Fruit fly (Drosophila melanogaster): ENCODE data around the gene Bub1.

Bub1 gene

dm6 chr2L:5278309-5279130 is at the start of gene Bub1, which contains the start of gene Nin:
TSS of gene Bub1 (plus strand) at chr2L:5278865.
TSS of gene Nin (minus strand) at chr2L:5278548.
- no peak for TF ChIP-seq h (optimal IDR thresholded peaks at IDR 0.05)
- no peak for TF ChIP-seq Sin3A (optimal IDR thresholded peaks at IDR 0.05)
- TF ChIP-seq ttk (optimal IDR thresholded peaks at IDR 0.05), result no peak
- TF ChIP-seq psq (optimal IDR thresholded peaks at IDR 0.05), result no peak
- no peak for TF ChIP-seq Myc (optimal IDR thresholded peaks at IDR 0.05)
- TF ChIP-seq insv (optimal IDR thresholded peaks at IDR 0.05), result no peak

dm6 chr2L:5229239-5229638 is 49.4 kb upstream of the Bub1 start:
- no peak for TF ChIP-seq psq (optimal IDR thresholded peaks at IDR 0.05)
- TF ChIP-seq insv (optimal IDR thresholded peaks at IDR 0.05), result no peak
- no peak for TF ChIP-seq Sin3A (optimal IDR thresholded peaks at IDR 0.05)
- no peak for TF ChIP-seq h (optimal IDR thresholded peaks at IDR 0.05)
- no peak for TF ChIP-seq Myc (optimal IDR thresholded peaks at IDR 0.05)
- no peak for TF ChIP-seq ttk (optimal IDR thresholded peaks at IDR 0.05)

- no peak for TF ChIP-seq Myc (optimal IDR thresholded peaks at IDR 0.05)
- TF ChIP-seq ttk (optimal IDR thresholded peaks at IDR 0.05), result no peak
- no peak for TF ChIP-seq Sin3A (optimal IDR thresholded peaks at IDR 0.05)
- no peak for TF ChIP-seq psq (optimal IDR thresholded peaks at IDR 0.05)
- no peak for TF ChIP-seq insv (optimal IDR thresholded peaks at IDR 0.05)
- TF ChIP-seq h (optimal IDR thresholded peaks at IDR 0.05), result no peak
Measured at dm6 chr2L:5229735-5230347, 48.8 kb upstream of the Bub1 start.

dm6 chr2L:5230772-5231171 is 47.9 kb upstream of the Bub1 start:
- no peak for TF ChIP-seq ttk (optimal IDR thresholded peaks at IDR 0.05)
- TF ChIP-seq insv (optimal IDR thresholded peaks at IDR 0.05), result no peak
- TF ChIP-seq psq (optimal IDR thresholded peaks at IDR 0.05), result no peak
- no peak for TF ChIP-seq Myc (optimal IDR thresholded peaks at IDR 0.05)
- no peak for TF ChIP-seq h (optimal IDR thresholded peaks at IDR 0.05)
- no peak for TF ChIP-seq Sin3A (optimal IDR thresholded peaks at IDR 0.05)

dm6 chr2L:5231437-5231836 is 47.2 kb upstream of the Bub1 start:
- TF ChIP-seq ttk (optimal IDR thresholded peaks at IDR 0.05) (no peak), h (optimal IDR thresholded peaks at IDR 0.05) (no peak), insv (optimal IDR thresholded peaks at IDR 0.05) (no peak), Sin3A (optimal IDR thresholded peaks at IDR 0.05) (no peak), psq (optimal IDR thresholded peaks at IDR 0.05) (no peak), Myc (optimal IDR thresholded peaks at IDR 0.05) (no peak)

- TF ChIP-seq Sin3A (optimal IDR thresholded peaks at IDR 0.05) (no peak), Myc (optimal IDR thresholded peaks at IDR 0.05) (no peak), insv (optimal IDR thresholded peaks at IDR 0.05) (no peak), h (optimal IDR thresholded peaks at IDR 0.05) (no peak)
Measured at dm6 chr2L:5232175-5232574, 46.5 kb upstream of the Bub1 start.

dm6 chr2L:5232967-5233909 is 45.4 kb upstream of the Bub1 start:
- no peak for TF ChIP-seq ttk (optimal IDR thresholded peaks at IDR 0.05)
- TF ChIP-seq h (optimal IDR thresholded peaks at IDR 0.05), result no peak
- no peak for TF ChIP-seq Sin3A (optimal IDR thresholded peaks at IDR 0.05)
- TF ChIP-seq Myc (optimal IDR thresholded peaks at IDR 0.05), result no peak
- TF ChIP-seq insv (optimal IDR thresholded peaks at IDR 0.05), result no peak
- TF ChIP-seq psq (optimal IDR thresholded peaks at IDR 0.05), result no peak

dm6 chr2L:5234714-5235298 is 43.9 kb upstream of the Bub1 start:
- TF ChIP-seq h (optimal IDR thresholded peaks at IDR 0.05) (no peak), Myc (optimal IDR thresholded peaks at IDR 0.05) (no peak)

- TF ChIP-seq Myc (optimal IDR thresholded peaks at IDR 0.05) (no peak), h (optimal IDR thresholded peaks at IDR 0.05) (no peak), insv (optimal IDR thresholded peaks at IDR 0.05) (no peak), psq (optimal IDR thresholded peaks at IDR 0.05) (no peak), ttk (optimal IDR thresholded peaks at IDR 0.05) (no peak), Sin3A (optimal IDR thresholded peaks at IDR 0.05) (no peak)
Measured at dm6 chr2L:5236346-5236809, 42.3 kb upstream of the Bub1 start.

dm6 chr2L:5237175-5237753 is 41.4 kb upstream of the Bub1 start:
- TF ChIP-seq h (optimal IDR thresholded peaks at IDR 0.05), result no peak
- no peak for TF ChIP-seq insv (optimal IDR thresholded peaks at IDR 0.05)
- TF ChIP-seq psq (optimal IDR thresholded peaks at IDR 0.05), result no peak
- TF ChIP-seq Sin3A (optimal IDR thresholded peaks at IDR 0.05), result no peak
- TF ChIP-seq Myc (optimal IDR thresholded peaks at IDR 0.05), result no peak
- TF ChIP-seq ttk (optimal IDR thresholded peaks at IDR 0.05), result no peak

dm6 chr2L:5237899-5238566 is 40.6 kb upstream of the Bub1 start:
- TF ChIP-seq psq (optimal IDR thresholded peaks at IDR 0.05) (no peak), insv (optimal IDR thresholded peaks at IDR 0.05) (no peak), Sin3A (optimal IDR thresholded peaks at IDR 0.05) (no peak), h (optimal IDR thresholded peaks at IDR 0.05) (no peak), ttk (optimal IDR thresholded peaks at IDR 0.05) (no peak), Myc (optimal IDR thresholded peaks at IDR 0.05) (no peak)
